Fruit fly (Drosophila melanogaster) whole organism, embryonic: ENCODE results near the gene CG33795.

Source experiments
- Ada2b ChIP-seq: fragments of 200-800 bp; sonication (Bioruptor generic); IDR thresholded peaks from 2 replicates; pipeline ENCODE4 v1.3.6; 2022; ENCODE audit warnings: missing biosample characterization, missing genetic modification characterization
- BtbVII ChIP-seq: fragments of 200-800 bp; sonication (Bioruptor generic); optimal IDR thresholded peaks from 3 replicates; lab custom pipeline; 2017; ENCODE audit warnings: missing biosample characterization, mild to moderate bottlenecking, missing genetic modification characterization
- CG10543 ChIP-seq: fragments of 200-800 bp; sonication (Bioruptor generic); optimal IDR thresholded peaks from 3 replicates; lab custom pipeline; 2017; ENCODE audit warnings: missing biosample characterization, mild to moderate bottlenecking, missing genetic modification characterization, moderate library complexity
- CG11247 ChIP-seq: fragments of 200-800 bp; sonication (Bioruptor generic); IDR thresholded peaks from 2 replicates; pipeline ENCODE4 v1.3.6; 2022; ENCODE audit warnings: missing biosample characterization, missing genetic modification characterization
- CG12299 ChIP-seq: fragments of 200-800 bp; sonication (Bioruptor generic); optimal IDR thresholded peaks from 2 replicates; lab custom pipeline; 2018; ENCODE audit warnings: missing biosample characterization, mild to moderate bottlenecking, missing genetic modification characterization
- CG14050 ChIP-seq: fragments of 200-800 bp; sonication (Bioruptor generic); IDR thresholded peaks from 3 replicates; pipeline ENCODE4 v1.3.6; 2022; ENCODE audit warnings: missing biosample characterization, missing genetic modification characterization
- CG17802 ChIP-seq: fragments of 200-800 bp; sonication (Bioruptor generic); optimal IDR thresholded peaks from 2 replicates; lab custom pipeline; 2018; ENCODE audit warnings: missing biosample characterization, mild to moderate bottlenecking, missing genetic modification characterization, moderate library complexity
- CG18476 ChIP-seq: fragments of 200-800 bp; sonication (Bioruptor generic); optimal IDR thresholded peaks from 2 replicates; lab custom pipeline; 2016; ENCODE audit warnings: missing biosample characterization, mild to moderate bottlenecking, missing genetic modification characterization
- CG32767 ChIP-seq: fragments of 200-800 bp; sonication (Bioruptor generic); IDR thresholded peaks from 2 replicates; pipeline ENCODE4 v1.3.6; 2022; ENCODE audit warnings: missing biosample characterization, missing genetic modification characterization
- CG34422 ChIP-seq: fragments of 200-800 bp; sonication (Bioruptor generic); IDR thresholded peaks from 3 replicates; pipeline ENCODE4 v1.3.6; 2022; ENCODE audit warnings: missing biosample characterization, missing genetic modification characterization
- CG4282 ChIP-seq: fragments of 200-800 bp; sonication (Bioruptor generic); optimal IDR thresholded peaks from 2 replicates; lab custom pipeline; 2016; ENCODE audit warnings: missing biosample characterization, missing genetic modification characterization
- CG4707 ChIP-seq: fragments of 200-800 bp; sonication (Bioruptor generic); optimal IDR thresholded peaks from 2 replicates; lab custom pipeline; 2018; ENCODE audit warnings: missing biosample characterization, mild to moderate bottlenecking, missing genetic modification characterization, moderate library complexity
- CG5180 ChIP-seq: fragments of 200-800 bp; sonication (Bioruptor generic); optimal IDR thresholded peaks from 3 replicates; lab custom pipeline; 2017; ENCODE audit warnings: missing biosample characterization, missing genetic modification characterization, mild to moderate bottlenecking, moderate library complexity, missing genetic modification reagents
- CG7372 ChIP-seq: fragments of 200-800 bp; sonication (Bioruptor generic); IDR thresholded peaks from 2 replicates; pipeline ENCODE4 v1.3.6; 2022; ENCODE audit warnings: missing biosample characterization, missing genetic modification characterization
- Chrac-16 ChIP-seq: fragments of 200-800 bp; sonication (Bioruptor generic); optimal IDR thresholded peaks from 3 replicates; lab custom pipeline; 2016; ENCODE audit warnings: missing biosample characterization, missing genetic modification characterization
- Dbx ChIP-seq: fragments of 200-800 bp; sonication (Bioruptor generic); IDR thresholded peaks from 3 replicates; pipeline ENCODE4 v1.3.6; 2022; ENCODE audit warnings: missing biosample characterization, missing genetic modification characterization
- Dip2 ChIP-seq: fragments of 200-800 bp; sonication (Bioruptor generic); IDR thresholded peaks from 2 replicates; pipeline ENCODE4 v1.3.6; 2022; ENCODE audit warnings: missing biosample characterization, missing genetic modification characterization
- E2f2 ChIP-seq: fragments of 200-800 bp; sonication (Bioruptor generic); IDR thresholded peaks from 2 replicates; pipeline ENCODE4 v1.3.6; 2022; ENCODE audit warnings: missing biosample characterization, missing genetic modification characterization
- Fer1 ChIP-seq: fragments of 200-800 bp; sonication (Bioruptor generic); optimal IDR thresholded peaks from 2 replicates; lab custom pipeline; 2017; ENCODE audit warnings: missing biosample characterization, mild to moderate bottlenecking, missing genetic modification characterization
- Hr51 ChIP-seq, 2 experiments: fragments of 200-800 bp; sonication (Bioruptor generic); optimal IDR thresholded peaks; 2 replicates in 1 of 2; 3 replicates in 1 of 2; lab custom pipeline; 2016 to 2018; ENCODE audit warnings: missing biosample characterization in 2 of 2, missing genetic modification characterization in 2 of 2, mild to moderate bottlenecking in 1 of 2, moderate library complexity in 1 of 2
- Hsf ChIP-seq: fragments of 200-800 bp; sonication (Bioruptor generic); optimal IDR thresholded peaks from 3 replicates; lab custom pipeline; 2016; ENCODE audit warnings: missing biosample characterization, missing genetic modification characterization
- MTF-1 ChIP-seq: fragments of 200-800 bp; sonication (Bioruptor generic); optimal IDR thresholded peaks from 2 replicates; lab custom pipeline; 2018; ENCODE audit warnings: missing biosample characterization, mild to moderate bottlenecking, missing genetic modification characterization, borderline replicate concordance
- Rx ChIP-seq: fragments of 200-800 bp; sonication (Bioruptor generic); IDR thresholded peaks from 2 replicates; pipeline ENCODE4 v1.3.6; 2022; ENCODE audit warnings: missing biosample characterization, missing genetic modification characterization
- Sry-δ ChIP-seq: fragments of 200-800 bp; sonication (Bioruptor generic); optimal IDR thresholded peaks from 2 replicates; lab custom pipeline; 2016; ENCODE audit warnings: missing biosample characterization, missing genetic modification characterization
- Taf1 ChIP-seq: fragments of 200-800 bp; sonication (Bioruptor generic); IDR thresholded peaks from 2 replicates; pipeline ENCODE4 v1.3.6; 2022; ENCODE audit warnings: missing biosample characterization, missing genetic modification characterization
- Trl ChIP-seq, 3 experiments: fragments of >200 bp in 2 of 3; fragments of 200-800 bp in 1 of 3; sonication (Bioruptor generic) in 1 of 3; optimal IDR thresholded peaks; 2 replicates in 1 of 3; 3 replicates in 2 of 3; lab custom pipeline; 2016 to 2017; ENCODE audit warnings: missing biosample characterization in 1 of 3, missing genetic modification characterization in 1 of 3
- Vsx1 ChIP-seq: fragments of 200-800 bp; sonication (Bioruptor generic); optimal IDR thresholded peaks from 2 replicates; lab custom pipeline; 2017; ENCODE audit warnings: missing biosample characterization, mild to moderate bottlenecking, missing genetic modification characterization, missing genetic modification reagents
- bbx ChIP-seq: fragments of 200-800 bp; sonication (Bioruptor generic); IDR thresholded peaks from 2 replicates; pipeline ENCODE4 v1.3.6; 2022; ENCODE audit warnings: missing biosample characterization, missing genetic modification characterization; ENCODE audit not compliant: partially characterized antibody
- bowl ChIP-seq: fragments of 200-800 bp; sonication (Bioruptor generic); IDR thresholded peaks from 2 replicates; pipeline ENCODE4 v1.3.6; 2022; ENCODE audit warnings: missing biosample characterization, missing genetic modification characterization
- btn ChIP-seq: fragments of 200-800 bp; sonication (Bioruptor generic); optimal IDR thresholded peaks from 2 replicates; lab custom pipeline; 2016; ENCODE audit warnings: missing biosample characterization, missing genetic modification characterization
- caup ChIP-seq: fragments of 200-800 bp; sonication (Bioruptor generic); optimal IDR thresholded peaks from 3 replicates; lab custom pipeline; 2017; ENCODE audit warnings: missing biosample characterization, mild to moderate bottlenecking, missing genetic modification characterization, moderate library complexity; ENCODE audit not compliant: severe bottlenecking
- chinmo ChIP-seq: fragments of 200-800 bp; sonication (Bioruptor generic); IDR thresholded peaks from 4 replicates; pipeline ENCODE4 v1.3.6; 2022; ENCODE audit warnings: missing biosample characterization, missing genetic modification characterization; ENCODE audit not compliant: partially characterized antibody
- dmrt99B ChIP-seq: fragments of 200-800 bp; sonication (Bioruptor generic); optimal IDR thresholded peaks from 2 replicates; lab custom pipeline; 2018; ENCODE audit warnings: missing biosample characterization, mild to moderate bottlenecking, missing genetic modification characterization, moderate library complexity
- gt ChIP-seq: fragments of 200-800 bp; sonication (Bioruptor generic); IDR thresholded peaks from 2 replicates; pipeline ENCODE4 v1.3.6; 2022; ENCODE audit warnings: missing biosample characterization, missing genetic modification characterization
- mld ChIP-seq: fragments of 200-800 bp; sonication (Bioruptor generic); IDR thresholded peaks from 3 replicates; pipeline ENCODE4 v1.3.6; 2022; ENCODE audit warnings: missing biosample characterization, missing genetic modification characterization; ENCODE audit not compliant: partially characterized antibody
- nmo ChIP-seq: fragments of 200-800 bp; sonication (Bioruptor generic); optimal IDR thresholded peaks from 2 replicates; lab custom pipeline; 2018; ENCODE audit warnings: missing biosample characterization, mild to moderate bottlenecking, missing genetic modification characterization, moderate library complexity
- pan ChIP-seq, 4 experiments: fragments of >200 bp in 3 of 4; fragments of 200-800 bp in 1 of 4; sonication (Bioruptor generic) in 1 of 4; optimal IDR thresholded peaks in 3 of 4; IDR thresholded peaks in 1 of 4; 2 replicates each; pipeline versions ENCODE4 v1.3.6 to Lab custom; 2017 to 2022; ENCODE audit warnings: missing biosample characterization in 2 of 4, missing genetic modification characterization in 2 of 4, mixed read lengths in 1 of 4
- pnt ChIP-seq: fragments of 200-800 bp; sonication (Bioruptor generic); optimal IDR thresholded peaks from 3 replicates; lab custom pipeline; 2016; ENCODE audit warnings: missing biosample characterization, missing genetic modification characterization
- psq ChIP-seq: fragments of 200-800 bp; sonication (Bioruptor generic); optimal IDR thresholded peaks from 2 replicates; lab custom pipeline; 2017; ENCODE audit warnings: missing biosample characterization, missing genetic modification characterization
- seq ChIP-seq: fragments of 200-800 bp; sonication (Bioruptor generic); IDR thresholded peaks from 2 replicates; pipeline ENCODE4 v1.3.6; 2022; ENCODE audit warnings: missing biosample characterization, missing genetic modification characterization
- slp2 ChIP-seq: fragments of 200-800 bp; sonication (Bioruptor generic); optimal IDR thresholded peaks from 2 replicates; lab custom pipeline; 2016; ENCODE audit warnings: missing biosample characterization, missing genetic modification characterization
- stwl ChIP-seq: fragments of 200-800 bp; sonication (Bioruptor generic); optimal IDR thresholded peaks from 3 replicates; lab custom pipeline; 2018; ENCODE audit warnings: missing biosample characterization, mild to moderate bottlenecking, missing genetic modification characterization, moderate library complexity
- unc-4 ChIP-seq: fragments of 200-800 bp; sonication (Bioruptor generic); IDR thresholded peaks from 2 replicates; pipeline ENCODE4 v1.3.6; 2022; ENCODE audit warnings: missing biosample characterization, missing genetic modification characterization; ENCODE audit not compliant: partially characterized antibody
- zen2 ChIP-seq: fragments of 200-800 bp; sonication (Bioruptor generic); IDR thresholded peaks from 3 replicates; pipeline ENCODE4 v1.3.6; 2022; ENCODE audit warnings: missing biosample characterization, missing genetic modification characterization; ENCODE audit not compliant: partially characterized antibody

Gene CG33795

DNA sequence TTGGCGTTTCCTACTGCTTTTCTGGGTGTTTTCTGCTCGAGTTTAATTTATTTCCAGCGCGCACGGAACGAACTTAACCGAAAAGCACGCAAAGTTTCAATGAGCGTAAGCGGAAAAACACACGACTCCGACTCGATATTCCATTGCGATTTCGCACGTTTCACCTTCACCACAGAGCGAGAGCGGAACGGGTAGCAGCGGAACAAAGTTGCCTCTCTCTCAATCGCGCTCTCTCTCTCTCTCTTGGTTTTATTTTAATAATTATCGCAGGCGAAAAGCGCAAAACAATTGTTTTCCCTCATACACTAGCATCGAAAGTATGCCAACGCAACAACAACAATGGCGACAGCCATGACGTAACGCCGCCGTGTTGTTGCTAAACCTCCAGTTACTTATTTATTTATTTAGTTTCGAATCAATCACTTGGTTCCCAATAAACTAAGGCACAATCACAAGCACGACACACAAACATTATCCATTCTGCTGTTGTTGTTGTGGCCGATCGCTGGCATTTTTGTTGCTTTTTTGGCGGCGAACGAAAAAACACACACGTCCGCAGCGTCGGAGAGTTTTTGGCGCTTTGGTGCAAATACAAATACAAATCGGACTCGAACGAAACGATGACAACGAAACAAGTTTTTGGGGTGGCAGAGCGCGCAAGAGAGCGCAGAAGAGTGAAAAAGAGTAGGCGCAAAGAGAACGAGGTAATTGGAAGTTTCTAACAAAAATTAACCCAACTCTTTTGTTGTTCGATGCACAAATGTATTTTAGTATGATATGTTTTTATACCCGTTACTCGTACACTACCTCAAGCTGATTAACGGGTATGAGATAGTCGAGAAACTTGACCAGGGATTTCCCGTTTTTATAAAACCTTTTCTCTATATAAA lies 6.8 kb downstream of the CG33795 start, which contains the start of gene CG5151 (continued):
- TF ChIP-seq CG4707, result peak; percentile 45
- peak; percentile 54; the same call in 2 of the 3 replicates for TF ChIP-seq zen2
- TF ChIP-seq bbx, result peak; percentile 82
- peak; percentile 93 to 98 for TF ChIP-seq Trl (optimal IDR thresholded peaks at IDR 0.05; lab: Kevin White, UChicago)
- TF ChIP-seq Trl (GFP tag; optimal IDR thresholded peaks at IDR 0.05; lab: Kevin White, UChicago), result peak; percentile 42
- no peak for TF ChIP-seq dmrt99B (tag; lab: Kevin White, UChicago)
- TF ChIP-seq chinmo (GFP tag; lab: Robert Waterston, UW), result peak; percentile 82; the same call in 2 of the 4 replicates
- TF ChIP-seq BtbVII, result peak; percentile 40
- no peak for TF ChIP-seq pan (optimal IDR thresholded peaks at IDR 0.05; lab: Kevin White, UChicago)
- TF ChIP-seq pan (GFP tag; optimal IDR thresholded peaks at IDR 0.05 in 1 of 2, IDR thresholded peaks at IDR 0.05 in 1 of 2), result peak in 1 of 2 experiments; percentile 45
- TF ChIP-seq Fer1, result peak; percentile 40

DNA sequence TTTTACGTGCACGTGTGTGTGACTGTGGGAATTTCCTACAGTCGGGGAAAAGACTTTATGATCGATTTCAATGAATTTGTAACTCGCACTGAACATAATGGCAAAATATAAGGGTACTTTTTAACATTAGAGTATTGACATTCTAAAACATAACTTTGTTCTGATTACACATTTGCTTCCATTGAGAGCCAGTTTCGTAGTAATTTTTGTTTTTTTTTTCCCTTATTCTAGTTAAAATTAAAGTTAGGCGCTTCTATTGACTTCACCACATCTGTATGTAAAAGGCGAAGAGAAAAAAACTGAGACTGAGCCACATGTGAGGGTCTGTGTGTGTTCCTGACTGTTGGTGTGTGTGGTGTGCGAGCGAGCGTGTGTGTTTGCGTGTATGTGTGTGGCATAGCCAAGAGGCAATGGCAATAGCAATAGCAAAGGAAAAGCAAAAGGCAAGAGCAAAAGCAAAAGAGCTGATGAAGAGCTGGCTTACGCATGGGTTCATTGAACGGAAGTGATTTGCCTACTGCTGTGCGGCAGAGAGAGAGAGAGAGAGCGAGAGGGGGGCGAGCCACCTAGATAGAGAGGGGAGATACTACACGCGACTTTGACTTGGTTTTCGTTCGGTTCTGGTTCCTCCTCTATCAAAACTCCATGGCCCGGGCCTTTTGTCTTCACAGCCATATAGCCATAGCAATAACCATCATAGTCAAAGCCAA lies 9.2 kb downstream of the CG33795 start:
- TF ChIP-seq Ada2b (peak; percentile 70), MTF-1 (GFP tag; lab: Kevin White, UChicago) (peak; percentile 41), Hsf (peak; percentile 68), CG14050 (GFP tag; lab: Robert Waterston, UW) (peak; percentile 13; the same call in 1 of the 3 replicates), CG32767 (peak; percentile 66; the same call in 1 of the 2 replicates), unc-4 (GFP tag; lab: Robert Waterston, UW) (no peak), psq (GFP tag; lab: Kevin White, UChicago) (no peak), CG11247 (GFP tag; lab: Robert Waterston, UW) (no peak; the same call in 1 of the 2 replicates), CG4282 (GFP tag; lab: Kevin White, UChicago) (peak; percentile 47), caup (peak; percentile 80), Chrac-16 (peak; percentile 62), CG10543 (GFP tag; lab: Kevin White, UChicago) (peak; percentile 79), pnt (GFP tag; lab: Kevin White, UChicago) (peak; percentile 52), mld (GFP tag; lab: Robert Waterston, UW) (no peak), bowl (no peak), Sry-δ (peak; percentile 14), CG34422 (GFP tag; lab: Robert Waterston, UW) (peak; percentile 27; the same call in 2 of the 3 replicates), gt (GFP tag; lab: Robert Waterston, UW) (no peak), Vsx1 (GFP tag; lab: Kevin White, UChicago) (no peak), Dip2 (GFP tag; lab: Robert Waterston, UW) (no peak), nmo (peak; percentile 66), CG7372 (GFP tag; lab: Robert Waterston, UW) (no peak), CG12299 (tag; lab: Kevin White, UChicago) (peak; percentile 53), CG18476 (GFP tag; lab: Kevin White, UChicago) (peak; percentile 48), Hr51 (GFP tag; optimal IDR thresholded peaks at IDR 0.05; lab: Kevin White, UChicago) (peak; percentile 39 to 81), CG17802 (no peak), btn (GFP tag; lab: Kevin White, UChicago) (no peak), E2f2 (GFP tag; lab: Robert Waterston, UW) (peak; percentile 47; the same call in 1 of the 2 replicates), slp2 (GFP tag; lab: Kevin White, UChicago) (peak; percentile 59), Taf1 (GFP tag; lab: Robert Waterston, UW) (peak; percentile 56), chinmo (GFP tag; lab: Robert Waterston, UW) (peak; percentile 39; the same call in 1 of the 4 replicates), Rx (peak; percentile 18; the same call in 1 of the 2 replicates), CG5180 (GFP tag; lab: Kevin White, UChicago) (peak; percentile 45), seq (GFP tag; lab: Robert Waterston, UW) (peak; percentile 70), stwl (tag; lab: Kevin White, UChicago) (no peak), Dbx (GFP tag; lab: Robert Waterston, UW) (peak; percentile 62; the same call in 2 of the 3 replicates)
